Worm (Caenorhabditis elegans) whole organism, young adult: ENCODE measurements around the gene picc-1.

Source experiments
- B0035.1 ChIP-seq: sonication (generic microtip); optimal IDR thresholded peaks from 2 replicates; lab custom pipeline; 2016; ENCODE audit warnings: missing genetic modification characterization, mild to moderate bottlenecking, missing compliant biosample characterization, missing genotype, missing genetic modification reagents
- B0261.1 ChIP-seq: sonication (generic microtip); optimal IDR thresholded peaks from 2 replicates; lab custom pipeline; 2016; ENCODE audit warnings: mild to moderate bottlenecking, missing genetic modification characterization, moderate library complexity, missing compliant biosample characterization
- B0336.3 ChIP-seq: fragments of 200-800 bp; sonication (Bioruptor generic); IDR thresholded peaks from 2 replicates; pipeline ENCODE4 v1.3.6; 2022; ENCODE audit warnings: missing genetic modification characterization, missing compliant biosample characterization
- F37B4.10 ChIP-seq: fragments of 200-800 bp; sonication (Bioruptor generic); IDR thresholded peaks from 2 replicates; pipeline ENCODE4 v1.3.6; 2022; ENCODE audit warnings: missing genetic modification characterization, missing compliant biosample characterization
- F49E8.2 ChIP-seq: sonication (generic microtip); optimal IDR thresholded peaks from 3 replicates; lab custom pipeline; 2017; ENCODE audit warnings: missing genetic modification characterization, mild to moderate bottlenecking, missing compliant biosample characterization, antibody characterized with exemption, moderate library complexity; ENCODE audit not compliant: insufficient read depth
- F55B11.4 ChIP-seq: sonication (generic microtip); optimal IDR thresholded peaks from 2 replicates; lab custom pipeline; 2016; ENCODE audit warnings: missing compliant biosample characterization, missing genetic modification characterization, borderline replicate concordance; ENCODE audit not compliant: insufficient read depth
- F57A8.1 ChIP-seq: fragments of 200-800 bp; sonication (Bioruptor generic); optimal IDR thresholded peaks from 2 replicates; lab custom pipeline; 2018; ENCODE audit warnings: mild to moderate bottlenecking, missing genetic modification characterization, moderate library complexity, missing compliant biosample characterization
- F57C9.4 ChIP-seq: sonication (generic microtip); optimal IDR thresholded peaks from 2 replicates; lab custom pipeline; 2017; ENCODE audit warnings: mild to moderate bottlenecking, missing genetic modification characterization, missing compliant biosample characterization
- Y53F4B.3 ChIP-seq: fragments of 200-800 bp; sonication (Bioruptor generic); IDR thresholded peaks from 2 replicates; pipeline ENCODE4 v1.3.6; 2022; ENCODE audit warnings: missing genetic modification reagents, missing genetic modification characterization, missing compliant biosample characterization
- Y53G8AR.9 ChIP-seq: fragments of 200-800 bp; sonication (Bioruptor generic); conservative IDR thresholded peaks from 2 replicates; pipeline ENCODE4 v1.3.6; 2022; ENCODE audit warnings: missing genetic modification reagents, missing genetic modification characterization, missing compliant biosample characterization
- akir-1 ChIP-seq: fragments of 200-800 bp; sonication (Bioruptor generic); optimal IDR thresholded peaks from 2 replicates; lab custom pipeline; 2018; ENCODE audit warnings: mild to moderate bottlenecking, missing genetic modification characterization, moderate library complexity, missing compliant biosample characterization
- ama-1 ChIP-seq, 3 experiments: fragments of 150-350 bp in 1 of 3; sonication (generic microtip) in 2 of 3; optimal IDR thresholded peaks; 2 replicates each; lab custom pipeline; 2014 to 2018; ENCODE audit warnings: missing biosample characterization in 2 of 3, missing genetic modification characterization in 2 of 3, missing genetic modification reagents in 2 of 3
- aptf-3 ChIP-seq: fragments of 200-800 bp; sonication (Bioruptor generic); IDR thresholded peaks from 2 replicates; pipeline ENCODE4 v1.3.6; 2022; ENCODE audit warnings: missing genetic modification characterization, missing compliant biosample characterization
- atf-7 ChIP-seq: sonication (generic microtip); optimal IDR thresholded peaks from 2 replicates; lab custom pipeline; 2017; ENCODE audit warnings: mild to moderate bottlenecking, missing genetic modification characterization, missing compliant biosample characterization
- athp-1 ChIP-seq: sonication (generic microtip); optimal IDR thresholded peaks from 2 replicates; lab custom pipeline; 2017; ENCODE audit warnings: mild to moderate bottlenecking, missing genetic modification characterization, missing compliant biosample characterization
- attf-5 ChIP-seq: fragments of 200-800 bp; sonication (Bioruptor generic); optimal IDR thresholded peaks from 2 replicates; lab custom pipeline; 2018; ENCODE audit warnings: mild to moderate bottlenecking, missing genetic modification characterization, missing compliant biosample characterization
- bed-2 ChIP-seq: fragments of 200-800 bp; sonication (Bioruptor generic); IDR thresholded peaks from 2 replicates; pipeline ENCODE4 v1.3.6; 2022; ENCODE audit warnings: missing genetic modification reagents, missing genetic modification characterization, missing compliant biosample characterization
- cebp-2 ChIP-seq: fragments of 200-800 bp; sonication (Bioruptor generic); IDR thresholded peaks from 2 replicates; pipeline ENCODE4 v1.3.6; 2022; ENCODE audit warnings: missing genetic modification characterization, missing compliant biosample characterization
- ceh-27 ChIP-seq: fragments of 200-800 bp; sonication (Bioruptor generic); optimal IDR thresholded peaks from 2 replicates; lab custom pipeline; 2018; ENCODE audit warnings: mild to moderate bottlenecking, missing genetic modification characterization, moderate library complexity, missing compliant biosample characterization
- ceh-58 ChIP-seq: fragments of 200-800 bp; sonication (Bioruptor generic); IDR thresholded peaks from 2 replicates; pipeline ENCODE4 v1.3.6; 2022; ENCODE audit warnings: missing genetic modification characterization, missing compliant biosample characterization
- chd-7 ChIP-seq: sonication (generic microtip); optimal IDR thresholded peaks from 2 replicates; lab custom pipeline; 2016; ENCODE audit warnings: mild to moderate bottlenecking, missing genetic modification characterization, moderate library complexity, missing compliant biosample characterization
- efl-1 ChIP-seq: fragments of 150-350 bp; optimal IDR thresholded peaks from 2 replicates; lab custom pipeline; 2014; ENCODE audit warnings: missing biosample characterization, missing genetic modification reagents, missing genetic modification characterization
- ets-4 ChIP-seq: fragments of 200-800 bp; sonication (Bioruptor generic); optimal IDR thresholded peaks from 2 replicates; lab custom pipeline; 2018; ENCODE audit warnings: mild to moderate bottlenecking, missing genetic modification characterization, missing compliant biosample characterization
- fkh-3 ChIP-seq: sonication (generic microtip); optimal IDR thresholded peaks from 2 replicates; lab custom pipeline; 2016; ENCODE audit warnings: mild to moderate bottlenecking, missing genetic modification characterization, missing compliant biosample characterization
- him-1 ChIP-seq: sonication (generic microtip); optimal IDR thresholded peaks from 2 replicates; lab custom pipeline; 2016; ENCODE audit warnings: missing genotype, missing genetic modification reagents, missing genetic modification characterization, missing compliant biosample characterization
- hlh-12 ChIP-seq: sonication (generic microtip); optimal IDR thresholded peaks from 2 replicates; lab custom pipeline; 2016; ENCODE audit warnings: missing genetic modification characterization, missing compliant biosample characterization
- hsf-1 ChIP-seq: fragments of 200-800 bp; sonication (Bioruptor generic); IDR thresholded peaks from 2 replicates; pipeline ENCODE4 v1.3.6; 2022; ENCODE audit warnings: missing genetic modification reagents, missing genetic modification characterization, missing compliant biosample characterization
- lin-54 ChIP-seq: fragments of 200-800 bp; sonication (Bioruptor generic); optimal IDR thresholded peaks from 2 replicates; lab custom pipeline; 2018; ENCODE audit warnings: mild to moderate bottlenecking, missing genetic modification characterization, missing compliant biosample characterization
- lsl-1 ChIP-seq: fragments of 200-800 bp; sonication (Bioruptor generic); optimal IDR thresholded peaks from 2 replicates; lab custom pipeline; 2018; ENCODE audit warnings: mild to moderate bottlenecking, missing genetic modification characterization, moderate library complexity, missing compliant biosample characterization
- lsy-27 ChIP-seq: sonication (generic microtip); optimal IDR thresholded peaks from 2 replicates; lab custom pipeline; 2017; ENCODE audit warnings: missing genetic modification characterization, mild to moderate bottlenecking, missing compliant biosample characterization, antibody characterized with exemption, missing genotype, borderline replicate concordance; ENCODE audit not compliant: insufficient read depth
- madf-10 ChIP-seq: sonication (generic microtip); optimal IDR thresholded peaks from 2 replicates; lab custom pipeline; 2016; ENCODE audit warnings: mild to moderate bottlenecking, missing genetic modification characterization, missing compliant biosample characterization
- mes-4 ChIP-seq: sonication (generic microtip); optimal IDR thresholded peaks from 2 replicates; lab custom pipeline; 2016; ENCODE audit warnings: missing genotype, missing genetic modification characterization, missing compliant biosample characterization
- mxl-1 ChIP-seq: sonication (generic microtip); optimal IDR thresholded peaks from 2 replicates; lab custom pipeline; 2016; ENCODE audit warnings: missing genetic modification characterization, missing compliant biosample characterization
- nfyb-1 ChIP-seq: fragments of 200-800 bp; sonication (Bioruptor generic); IDR thresholded peaks from 2 replicates; pipeline ENCODE4 v1.3.6; 2022; ENCODE audit warnings: missing genetic modification reagents, missing genetic modification characterization, missing compliant biosample characterization
- nhr-80 ChIP-seq: sonication (generic microtip); optimal IDR thresholded peaks from 2 replicates; lab custom pipeline; 2016; ENCODE audit warnings: missing genetic modification characterization, missing compliant biosample characterization
- nhr-90 ChIP-seq: sonication (generic microtip); optimal IDR thresholded peaks from 2 replicates; lab custom pipeline; 2016; ENCODE audit warnings: missing genotype, mild to moderate bottlenecking, missing genetic modification characterization, missing compliant biosample characterization
- pha-4 ChIP-seq: fragments of 150-350 bp; sonication (generic microtip); optimal IDR thresholded peaks from 2 replicates; lab custom pipeline; 2014; ENCODE audit warnings: missing biosample characterization, missing genetic modification reagents, missing genetic modification characterization
- rcor-1 ChIP-seq: fragments of 200-800 bp; sonication (Bioruptor generic); IDR thresholded peaks from 2 replicates; pipeline ENCODE4 v1.3.6; 2022; ENCODE audit warnings: missing genetic modification reagents, missing genetic modification characterization, missing compliant biosample characterization
- rec-8 ChIP-seq, 2 experiments: sonication (generic microtip); optimal IDR thresholded peaks; 2 replicates each; lab custom pipeline; 2016; ENCODE audit warnings: mild to moderate bottlenecking in 2 of 2, missing genetic modification characterization in 2 of 2, missing genetic modification reagents in 2 of 2, missing genotype in 2 of 2, missing biosample characterization in 1 of 2, missing compliant biosample characterization in 1 of 2, moderate library complexity in 1 of 2
- repo-1 ChIP-seq: sonication (generic microtip); optimal IDR thresholded peaks from 2 replicates; lab custom pipeline; 2017; ENCODE audit warnings: mild to moderate bottlenecking, missing genetic modification characterization, missing compliant biosample characterization
- rpc-1 ChIP-seq, 2 experiments: fragments of 150-350 bp in 1 of 2; sonication (generic microtip) in 1 of 2; optimal IDR thresholded peaks; 2 replicates each; lab custom pipeline; 2014 to 2018; ENCODE audit warnings: missing biosample characterization in 1 of 2, missing genetic modification characterization in 1 of 2, missing genetic modification reagents in 1 of 2, missing genotype in 1 of 2
- snpc-1.1 ChIP-seq: sonication (generic microtip); optimal IDR thresholded peaks from 2 replicates; lab custom pipeline; 2017; ENCODE audit warnings: missing genetic modification characterization, mild to moderate bottlenecking, missing compliant biosample characterization, antibody characterized with exemption, moderate library complexity, missing genotype, missing genetic modification reagents; ENCODE audit not compliant: insufficient read depth
- unc-62 ChIP-seq: fragments of 150-350 bp; optimal IDR thresholded peaks from 2 replicates; lab custom pipeline; 2014; ENCODE audit warnings: missing biosample characterization, missing genetic modification reagents, missing genetic modification characterization
- xnd-1 ChIP-seq: sonication (generic microtip); optimal IDR thresholded peaks from 2 replicates; lab custom pipeline; 2016; ENCODE audit warnings: missing genotype, missing genetic modification reagents, missing genetic modification characterization, missing compliant biosample characterization
- zfh-2 ChIP-seq: fragments of 200-800 bp; sonication (Bioruptor generic); conservative IDR thresholded peaks from 2 replicates; pipeline ENCODE4 v1.3.6; 2022; ENCODE audit warnings: missing genetic modification reagents, missing genetic modification characterization, missing compliant biosample characterization
- ztf-18 ChIP-seq: sonication (generic microtip); optimal IDR thresholded peaks from 2 replicates; lab custom pipeline; 2016; ENCODE audit warnings: missing genotype, mild to moderate bottlenecking, missing genetic modification characterization, missing compliant biosample characterization
- ztf-3 ChIP-seq: fragments of 200-800 bp; sonication (Bioruptor generic); optimal IDR thresholded peaks from 2 replicates; lab custom pipeline; 2018; ENCODE audit warnings: mild to moderate bottlenecking, missing genetic modification characterization, missing compliant biosample characterization

picc-1 gene

ce11 chrV:5990383-5990782 lies 28.4 kb upstream of the picc-1 start, which contains the start of gene fut-8:
TSS of gene fut-8 (minus strand) at chrV:5990483.
- no peak for TF ChIP-seq rpc-1 (optimal IDR thresholded peaks at IDR 0.05; lab: Kevin White, UChicago)
- no peak for TF ChIP-seq rpc-1 (tag; optimal IDR thresholded peaks at IDR 0.05; lab: Kevin White, UChicago)
- TF ChIP-seq attf-5: no peak
- no peak for TF ChIP-seq cebp-2 (GFP tag; lab: Robert Waterston, UW)
- TF ChIP-seq bed-2 (GFP tag; lab: Robert Waterston, UW): no peak
- no peak for TF ChIP-seq madf-10 (tag; lab: Kevin White, UChicago)
- TF ChIP-seq pha-4: no peak
- no peak for TF ChIP-seq him-1 (tag; lab: Kevin White, UChicago)
- no peak for TF ChIP-seq ztf-3 (GFP tag; lab: Kevin White, UChicago)
- no peak for TF ChIP-seq ama-1 (optimal IDR thresholded peaks at IDR 0.05; lab: Kevin White, UChicago)
- no peak for TF ChIP-seq ama-1 (GFP tag; optimal IDR thresholded peaks at IDR 0.05; lab: Kevin White, UChicago)
- no peak for TF ChIP-seq nfyb-1 (GFP tag; lab: Robert Waterston, UW)
- no peak for TF ChIP-seq Y53F4B.3 (GFP tag; lab: Robert Waterston, UW)
- TF ChIP-seq rcor-1: no peak

ce11 chrV:5991490-5992069 lies 27.2 kb upstream of the picc-1 start:
- TF ChIP-seq hsf-1 (GFP tag; lab: Robert Waterston, UW) (no peak), mxl-1 (tag; lab: Kevin White, UChicago) (no peak), unc-62 (GFP tag; lab: Kevin White, UChicago) (peak; percentile 52), ceh-27 (peak; percentile 27), aptf-3 (GFP tag; lab: Robert Waterston, UW) (no peak), snpc-1.1 (tag; lab: Kevin White, UChicago) (no peak), bed-2 (GFP tag; lab: Robert Waterston, UW) (no peak), zfh-2 (GFP tag; lab: Robert Waterston, UW) (no peak), F57A8.1 (GFP tag; lab: Kevin White, UChicago) (no peak), F37B4.10 (GFP tag; lab: Robert Waterston, UW) (no peak), ztf-18 (tag; lab: Kevin White, UChicago) (no peak), efl-1 (no peak), B0261.1 (tag; lab: Kevin White, UChicago) (no peak), akir-1 (no peak), rec-8 (tag; optimal IDR thresholded peaks at IDR 0.05; lab: Kevin White, UChicago) (no peak), ceh-58 (GFP tag; lab: Robert Waterston, UW) (no peak), atf-7 (tag; lab: Kevin White, UChicago) (no peak), nhr-90 (no peak), B0336.3 (GFP tag; lab: Robert Waterston, UW) (no peak), F55B11.4 (tag; lab: Kevin White, UChicago) (no peak), nhr-80 (tag; lab: Kevin White, UChicago) (peak; percentile 87), repo-1 (tag; lab: Kevin White, UChicago) (no peak), B0035.1 (tag; lab: Kevin White, UChicago) (no peak), ets-4 (no peak), fkh-3 (tag; lab: Kevin White, UChicago) (no peak), chd-7 (tag; lab: Kevin White, UChicago) (no peak), F57C9.4 (tag; lab: Kevin White, UChicago) (no peak), lsy-27 (tag; lab: Kevin White, UChicago) (no peak), mes-4 (no peak), F49E8.2 (tag; lab: Kevin White, UChicago) (no peak), athp-1 (tag; lab: Kevin White, UChicago) (no peak), Y53G8AR.9 (GFP tag; lab: Robert Waterston, UW) (no peak), lsl-1 (GFP tag; lab: Kevin White, UChicago) (no peak), lin-54 (no peak), xnd-1 (tag; lab: Kevin White, UChicago) (no peak), hlh-12 (no peak)
